Worm (Caenorhabditis elegans) whole organism, midembryonic: ENCODE data around the gene T21D12.11.

ENCODE experiments used
- T22C8.4 ChIP-seq: fragments of 200-800 bp; sonication (Bioruptor generic); IDR thresholded peaks from 2 replicates; pipeline ENCODE4 v1.3.6; 2022; ENCODE audit warnings: missing genetic modification characterization, missing compliant biosample characterization
- cog-1 ChIP-seq: sonication (generic microtip); optimal IDR thresholded peaks from 2 replicates; lab custom pipeline; 2016; ENCODE audit warnings: missing genetic modification characterization, missing compliant biosample characterization
- flt-1 ChIP-seq: fragments of 200-800 bp; sonication (Bioruptor generic); IDR thresholded peaks from 2 replicates; pipeline ENCODE4 v1.3.6; 2022; ENCODE audit warnings: missing genetic modification characterization, missing compliant biosample characterization
- klf-2 ChIP-seq: fragments of 200-800 bp; sonication (Bioruptor generic); conservative IDR thresholded peaks from 2 replicates; pipeline ENCODE4 v1.3.6; 2022; ENCODE audit warnings: missing genetic modification reagents, missing genetic modification characterization, missing compliant biosample characterization
- med-1 ChIP-seq: sonication (generic microtip); optimal IDR thresholded peaks from 2 replicates; lab custom pipeline; 2017; ENCODE audit warnings: missing genetic modification characterization, mild to moderate bottlenecking, missing compliant biosample characterization, antibody characterized with exemption, missing genetic modification reagents; ENCODE audit not compliant: insufficient read depth
- ref-1 ChIP-seq: fragments of 200-800 bp; sonication (Bioruptor generic); conservative IDR thresholded peaks from 2 replicates; pipeline ENCODE4 v1.3.6; 2022; ENCODE audit warnings: missing genetic modification reagents, missing genetic modification characterization, missing compliant biosample characterization
- tab-1 ChIP-seq: fragments of 200-800 bp; sonication (Bioruptor generic); IDR thresholded peaks from 2 replicates; pipeline ENCODE4 v1.3.6; 2022; ENCODE audit warnings: missing genetic modification characterization, missing compliant biosample characterization
- ztf-23 ChIP-seq: fragments of 200-800 bp; sonication (Bioruptor generic); IDR thresholded peaks from 2 replicates; pipeline ENCODE4 v1.3.6; 2022; ENCODE audit warnings: missing genetic modification reagents, missing genetic modification characterization, missing compliant biosample characterization
- ztf-29 ChIP-seq: fragments of 200-800 bp; sonication (Bioruptor generic); IDR thresholded peaks from 2 replicates; pipeline ENCODE4 v1.3.6; 2022; ENCODE audit warnings: missing genetic modification reagents, missing genetic modification characterization, missing compliant biosample characterization

The T21D12.11 gene

DNA sequence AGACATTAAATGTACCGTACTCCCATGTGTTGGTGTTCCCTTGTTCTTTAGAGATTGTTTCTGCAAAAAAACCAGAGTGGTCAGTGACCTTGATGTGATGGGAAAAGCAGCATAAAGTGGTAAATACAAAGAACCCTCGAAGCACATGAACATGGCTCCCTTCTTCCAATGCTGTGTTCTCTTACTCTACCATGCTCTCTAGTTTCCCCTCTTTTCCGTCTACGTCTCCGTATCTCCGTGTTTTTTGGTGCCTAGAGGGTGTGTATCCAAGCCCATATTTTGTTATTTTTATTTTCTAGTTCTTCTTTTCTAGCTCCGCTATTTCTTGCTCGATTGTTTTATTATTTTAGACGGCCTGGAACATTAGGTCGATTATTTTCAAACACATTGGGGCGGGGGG lies 37.4 kb downstream of the T21D12.11 start:
- no peak for TF ChIP-seq tab-1 (GFP tag; lab: Robert Waterston, UW)
- TF ChIP-seq cog-1, result no peak
- TF ChIP-seq med-1 (GFP tag; lab: Kevin White, UChicago), result no peak
- TF ChIP-seq ref-1, result no peak
- TF ChIP-seq klf-2 (GFP tag; lab: Robert Waterston, UW), result no peak
- TF ChIP-seq flt-1 (GFP tag; lab: Robert Waterston, UW), result no peak
- TF ChIP-seq ztf-23 (GFP tag; lab: Robert Waterston, UW), result no peak
- no peak for TF ChIP-seq T22C8.4 (GFP tag; lab: Robert Waterston, UW)
- no peak for TF ChIP-seq ztf-29 (GFP tag; lab: Robert Waterston, UW)

- TF ChIP-seq med-1 (GFP tag; lab: Kevin White, UChicago), result no peak
- TF ChIP-seq tab-1 (GFP tag; lab: Robert Waterston, UW), result no peak
- no peak for TF ChIP-seq ref-1
- TF ChIP-seq flt-1 (GFP tag; lab: Robert Waterston, UW), result no peak
- TF ChIP-seq ztf-23 (GFP tag; lab: Robert Waterston, UW), result no peak
- TF ChIP-seq klf-2 (GFP tag; lab: Robert Waterston, UW), result no peak
- TF ChIP-seq cog-1, result no peak
- TF ChIP-seq T22C8.4 (GFP tag; lab: Robert Waterston, UW), result no peak
These were observed 38.0 kb downstream of the T21D12.11 start, which contains the start of gene swt-1 for ce11 chrIV:307205-307604. Gene swt-1, plus strand, starts transcription at chrIV:307505.

ce11 chrIV:309526-309925 lies 40.3 kb downstream of the T21D12.11 start:
- TF ChIP-seq ref-1, result no peak
- no peak for TF ChIP-seq klf-2 (GFP tag; lab: Robert Waterston, UW)
- TF ChIP-seq cog-1, result no peak
- no peak for TF ChIP-seq med-1 (GFP tag; lab: Kevin White, UChicago)
- no peak for TF ChIP-seq T22C8.4 (GFP tag; lab: Robert Waterston, UW)
- TF ChIP-seq tab-1 (GFP tag; lab: Robert Waterston, UW), result no peak

DNA sequence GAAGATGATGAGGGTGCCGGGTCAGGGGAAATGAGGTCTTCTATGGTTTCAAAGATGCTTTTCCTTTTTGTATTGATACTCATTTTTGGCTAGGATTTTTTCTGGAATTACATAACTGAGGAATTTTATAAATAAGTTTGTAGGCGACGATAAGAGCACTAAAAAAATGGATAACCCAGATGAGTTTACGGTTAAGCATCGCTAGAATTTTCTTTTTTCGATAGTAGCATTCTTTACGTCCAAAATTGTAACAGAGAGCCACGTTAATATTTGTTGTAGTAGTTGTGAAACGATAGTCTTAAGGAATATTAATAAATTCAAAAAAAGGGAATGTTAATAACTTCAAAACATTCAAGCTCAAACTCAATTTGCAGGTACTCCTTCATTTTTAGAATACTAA lies 44.4 kb downstream of the T21D12.11 start, which contains the start of gene snai-1:
Gene snai-1 (minus strand): TSS at position 101 of the 400 bp plus-strand sequence.
- TF ChIP-seq ztf-23 (GFP tag; lab: Robert Waterston, UW), result no peak
- no peak for TF ChIP-seq ztf-29 (GFP tag; lab: Robert Waterston, UW)
- no peak for TF ChIP-seq klf-2 (GFP tag; lab: Robert Waterston, UW)
- TF ChIP-seq flt-1 (GFP tag; lab: Robert Waterston, UW), result no peak
- TF ChIP-seq cog-1, result no peak
- TF ChIP-seq T22C8.4 (GFP tag; lab: Robert Waterston, UW), result no peak

- TF ChIP-seq ref-1, result no peak
- no peak for TF ChIP-seq T22C8.4 (GFP tag; lab: Robert Waterston, UW)
- TF ChIP-seq klf-2 (GFP tag; lab: Robert Waterston, UW), result no peak
- TF ChIP-seq ztf-23 (GFP tag; lab: Robert Waterston, UW), result no peak
- TF ChIP-seq cog-1, result no peak
- no peak for TF ChIP-seq med-1 (GFP tag; lab: Kevin White, UChicago)
These were observed 45.3 kb downstream of the T21D12.11 start for ce11 chrIV:314475-314874.

- TF ChIP-seq ztf-29 (GFP tag; lab: Robert Waterston, UW) (no peak), T22C8.4 (GFP tag; lab: Robert Waterston, UW) (no peak), flt-1 (GFP tag; lab: Robert Waterston, UW) (no peak), tab-1 (GFP tag; lab: Robert Waterston, UW) (no peak), cog-1 (no peak), klf-2 (GFP tag; lab: Robert Waterston, UW) (no peak), med-1 (GFP tag; lab: Kevin White, UChicago) (no peak)
These were observed 50.4 kb downstream of the T21D12.11 start for ce11 chrIV:319654-320053.

ce11 chrIV:320380-320779 lies 51.2 kb downstream of the T21D12.11 start, which contains the start of gene dsc-4:
Gene dsc-4, minus strand, starts transcription at chrIV:320544.
- TF ChIP-seq flt-1 (GFP tag; lab: Robert Waterston, UW) (no peak), klf-2 (GFP tag; lab: Robert Waterston, UW) (no peak), ztf-29 (GFP tag; lab: Robert Waterston, UW) (no peak), ztf-23 (GFP tag; lab: Robert Waterston, UW) (no peak), med-1 (GFP tag; lab: Kevin White, UChicago) (no peak), cog-1 (no peak), ref-1 (no peak), T22C8.4 (GFP tag; lab: Robert Waterston, UW) (no peak), tab-1 (GFP tag; lab: Robert Waterston, UW) (no peak)
